Worm (Caenorhabditis elegans): ENCODE measurements around the gene F18E9.8.

F18E9.8 gene

DNA sequence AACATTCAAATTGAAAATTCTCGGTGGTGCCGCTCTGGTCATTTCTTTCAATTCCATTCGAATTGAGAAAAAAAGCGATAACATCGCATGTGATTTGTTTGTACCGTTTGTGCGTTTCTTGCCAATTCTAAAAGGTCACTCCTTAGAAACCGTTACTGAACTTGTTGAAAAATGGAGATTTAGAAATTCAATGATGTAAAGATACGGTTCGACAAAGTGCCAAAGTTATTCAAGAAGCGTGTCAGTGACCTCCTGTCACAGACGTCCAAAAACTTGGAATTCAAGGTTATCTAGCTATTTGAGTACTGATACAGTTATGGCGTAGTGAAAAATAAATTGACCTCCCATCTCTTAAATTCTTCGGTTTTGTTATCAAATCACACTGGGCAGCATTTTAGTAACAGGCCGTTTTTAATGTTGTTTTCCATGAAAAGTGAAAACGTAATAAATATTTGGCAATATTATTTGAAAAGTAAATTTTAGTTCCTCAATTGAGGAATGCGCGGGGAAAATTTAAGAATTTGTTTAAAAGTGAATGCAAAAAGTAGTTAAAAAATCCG is 3.6 kb upstream of the F18E9.8 start:
- no peak for TF ChIP-seq unc-62 (GFP tag; optimal IDR thresholded peaks at IDR 0.05)

- TF ChIP-seq unc-62 (GFP tag; optimal IDR thresholded peaks at IDR 0.05) = no peak
Observed at ce11 chrX:8582767-8583360, 1.5 kb upstream of the F18E9.8 start.

DNA sequence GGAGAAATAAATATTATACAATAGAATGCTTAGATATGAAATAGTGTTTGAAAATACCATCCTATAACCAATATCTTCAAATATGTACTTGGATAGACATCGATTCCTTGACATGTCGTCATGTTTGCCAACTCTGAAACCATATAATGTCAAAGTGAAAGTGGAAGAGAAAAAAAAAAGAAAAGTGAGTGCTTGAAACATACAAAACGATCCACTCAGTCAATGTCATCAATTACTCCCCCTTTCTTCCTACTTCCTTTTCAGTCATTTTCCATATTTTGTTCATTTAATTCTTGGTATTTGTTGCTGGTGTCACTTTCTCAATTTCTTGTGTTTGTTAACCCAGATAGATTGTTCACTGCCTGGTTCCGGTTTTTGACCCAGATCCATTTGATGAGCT is 1.1 kb downstream of the F18E9.8 start, which contains the start of gene F18E9.4:
Gene F18E9.4, plus strand, starts transcription at position 301 of the 400 bp plus-strand sequence.
- no peak for TF ChIP-seq unc-62 (GFP tag; optimal IDR thresholded peaks at IDR 0.05)

ce11 chrX:8570997-8571517 is 10.3 kb downstream of the F18E9.8 start, which contains the start of gene jmjd-3.1:
TSS of gene jmjd-3.1 (plus strand) at chrX:8571047.
- TF ChIP-seq unc-62 (GFP tag; optimal IDR thresholded peaks at IDR 0.05) = no peak

ce11 chrX:8569159-8569558 is 12.2 kb downstream of the F18E9.8 start:
- TF ChIP-seq unc-62 (GFP tag; optimal IDR thresholded peaks at IDR 0.05) = no peak

DNA sequence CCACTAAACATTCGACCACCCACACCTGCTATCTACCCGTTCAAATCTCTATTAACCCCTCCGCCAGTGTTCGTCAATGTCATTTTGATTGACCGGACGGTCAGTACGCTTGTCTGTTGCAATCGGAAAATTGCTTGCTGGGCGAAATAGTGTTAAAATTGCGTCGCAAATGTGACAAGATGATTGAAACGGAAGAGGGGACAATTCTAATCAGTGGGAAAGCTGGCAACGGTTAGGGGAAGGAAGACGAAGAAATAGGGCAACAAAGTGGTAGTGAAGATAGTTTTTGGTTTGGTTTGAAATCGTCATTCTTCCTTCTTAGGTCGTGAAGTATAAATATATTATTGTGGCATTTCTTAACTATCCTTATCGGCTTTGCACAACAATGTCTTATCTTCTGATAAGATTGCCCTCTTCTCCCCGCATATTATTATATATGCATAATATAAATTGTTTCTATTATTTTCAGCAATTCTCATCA is 12.9 kb downstream of the F18E9.8 start:
- TF ChIP-seq unc-62 (GFP tag; optimal IDR thresholded peaks at IDR 0.05) = no peak

DNA sequence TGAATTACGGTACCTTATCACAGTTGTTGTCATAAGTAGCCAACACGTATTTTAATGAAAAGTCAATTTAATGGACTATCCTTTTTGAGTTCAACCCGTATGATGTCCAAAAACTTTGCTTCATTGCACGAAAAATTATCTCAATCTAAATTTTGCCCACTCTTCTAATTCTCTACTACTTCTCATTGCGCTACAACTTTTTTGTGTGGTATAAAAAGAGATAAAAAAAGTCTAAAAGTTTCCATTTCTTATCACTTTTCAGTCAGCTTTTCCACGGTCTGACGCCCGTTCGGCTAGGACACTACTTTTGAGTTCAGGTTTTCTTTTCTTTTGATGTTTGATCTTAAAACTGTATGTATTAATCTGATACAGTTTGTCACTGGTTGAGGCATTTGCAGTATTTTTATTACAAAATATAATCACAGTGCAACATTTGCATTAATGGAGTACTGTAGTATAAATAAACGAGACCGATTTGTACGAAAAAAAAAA is 13.5 kb downstream of the F18E9.8 start:
- TF ChIP-seq unc-62 (GFP tag; optimal IDR thresholded peaks at IDR 0.05) = no peak

ce11 chrX:8567166-8567565 is 14.2 kb downstream of the F18E9.8 start:
- TF ChIP-seq unc-62 (GFP tag; optimal IDR thresholded peaks at IDR 0.05) = no peak

DNA sequence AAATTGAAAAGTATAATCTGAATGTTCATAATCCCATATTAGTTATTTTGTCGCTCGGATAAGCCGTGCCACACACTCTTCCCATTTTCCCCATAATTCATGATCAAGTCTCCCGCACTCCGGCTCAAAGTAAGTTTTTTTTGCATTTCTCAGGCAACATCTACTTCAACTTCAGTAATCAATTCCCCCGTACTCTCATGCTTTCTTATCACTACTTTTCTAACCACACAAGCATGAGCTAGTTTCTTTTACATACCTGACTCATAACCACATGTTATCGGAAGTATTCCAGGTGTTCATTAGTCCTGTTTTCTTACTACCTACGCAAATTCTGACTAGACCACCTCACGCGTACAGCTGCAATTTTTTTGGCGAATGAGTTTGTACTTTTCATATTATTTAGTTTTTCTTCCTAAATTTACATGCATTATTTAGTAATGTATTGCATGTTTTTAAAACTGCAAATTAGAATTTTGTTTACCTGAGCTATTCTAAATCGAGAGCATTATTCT is 14.8 kb downstream of the F18E9.8 start:
- no peak for TF ChIP-seq unc-62 (GFP tag; optimal IDR thresholded peaks at IDR 0.05)

- TF ChIP-seq unc-62 (GFP tag; optimal IDR thresholded peaks at IDR 0.05) = no peak
Observed at ce11 chrX:8565810-8566416, 15.4 kb downstream of the F18E9.8 start.

ce11 chrX:8564451-8564795 is 16.9 kb downstream of the F18E9.8 start:
- no peak for TF ChIP-seq unc-62 (GFP tag; optimal IDR thresholded peaks at IDR 0.05)

- TF ChIP-seq unc-62 (GFP tag; optimal IDR thresholded peaks at IDR 0.05) = no peak
Observed at ce11 chrX:8563663-8564450, 17.5 kb downstream of the F18E9.8 start.

- no peak for TF ChIP-seq unc-62 (GFP tag; optimal IDR thresholded peaks at IDR 0.05)
Observed at ce11 chrX:8562586-8562985, 18.8 kb downstream of the F18E9.8 start.

ce11 chrX:8556614-8557196 is 24.6 kb downstream of the F18E9.8 start, which contains the start of gene utx-1:
TSS of gene utx-1 (plus strand) at chrX:8557146.
- TF ChIP-seq unc-62 (GFP tag; optimal IDR thresholded peaks at IDR 0.05) = no peak

DNA sequence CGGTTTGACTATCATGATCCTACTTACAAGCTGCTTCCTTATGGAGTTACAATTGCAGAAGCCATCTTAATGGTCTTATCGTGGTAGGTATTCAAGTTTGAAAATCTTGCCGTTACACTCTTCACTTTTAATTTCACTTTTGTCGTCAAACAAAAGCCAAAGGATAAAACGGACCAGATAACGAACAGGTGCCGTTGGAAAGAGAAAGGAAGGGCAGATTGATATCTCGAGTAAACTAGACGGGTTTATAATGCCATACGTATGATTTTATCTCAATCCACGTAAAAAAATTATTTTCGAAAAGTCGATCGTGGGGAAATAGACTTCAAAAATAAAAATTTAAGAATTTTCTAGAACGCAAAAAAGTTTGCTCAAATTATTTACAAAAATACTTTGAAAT is 27.3 kb downstream of the F18E9.8 start:
- TF ChIP-seq unc-62 (GFP tag; optimal IDR thresholded peaks at IDR 0.05) = no peak
